Worm (Caenorhabditis elegans) whole organism, L4/young adult: ENCODE data around the gene ZK180.6.

Experiments
- W03F9.2 ChIP-seq: fragments of 150-350 bp; optimal IDR thresholded peaks from 2 replicates; lab custom pipeline; 2014; ENCODE audit warnings: missing biosample characterization, missing genetic modification characterization
- him-1 ChIP-seq: sonication (generic microtip); optimal IDR thresholded peaks from 2 replicates; lab custom pipeline; 2016; ENCODE audit warnings: missing genotype, missing genetic modification reagents, missing genetic modification characterization, missing compliant biosample characterization

- TF ChIP-seq W03F9.2 (tag; lab: Kevin White, UChicago) (no peak), him-1 (no peak)
Measured at ce11 chrIV:4542972-4543371, 18.1 kb upstream of the ZK180.6 start.
